Fruit fly (Drosophila melanogaster) whole organism, adult: ENCODE data around the gene Hs6st.
A peak's percentile ranks its signal among the peaks of the same experiment; 100 is the strongest.

Experiments
- CG11617 ChIP-seq: fragments of 200-800 bp; sonication (Bioruptor generic); optimal IDR thresholded peaks from 2 replicates; lab custom pipeline; 2017; ENCODE audit warnings: mild to moderate bottlenecking, missing biosample characterization, missing genetic modification reagents, missing genetic modification characterization
- CG12768 ChIP-seq: fragments of 200-800 bp; sonication (Bioruptor generic); optimal IDR thresholded peaks from 2 replicates; lab custom pipeline; 2017; ENCODE audit warnings: missing biosample characterization, missing genetic modification characterization, mild to moderate bottlenecking, moderate library complexity, missing genetic modification reagents
- CG14711 ChIP-seq: fragments of 200-800 bp; sonication (Bioruptor generic); optimal IDR thresholded peaks from 2 replicates; lab custom pipeline; 2018; ENCODE audit warnings: missing biosample characterization, mild to moderate bottlenecking, missing genetic modification characterization, moderate library complexity
- CG1620 ChIP-seq: fragments of 200-800 bp; sonication (Bioruptor generic); optimal IDR thresholded peaks from 2 replicates; lab custom pipeline; 2016; ENCODE audit warnings: missing biosample characterization, missing genetic modification characterization
- CG33017 ChIP-seq: fragments of 200-800 bp; sonication (Bioruptor generic); optimal IDR thresholded peaks from 2 replicates; lab custom pipeline; 2018; ENCODE audit warnings: missing biosample characterization, mild to moderate bottlenecking, missing genetic modification characterization, moderate library complexity
- CG5204 ChIP-seq: fragments of 200-800 bp; sonication (Bioruptor generic); optimal IDR thresholded peaks from 2 replicates; lab custom pipeline; 2016; ENCODE audit warnings: missing biosample characterization, missing genetic modification characterization
- CG7045 ChIP-seq: fragments of 200-800 bp; sonication (Bioruptor generic); optimal IDR thresholded peaks from 2 replicates; lab custom pipeline; 2017; ENCODE audit warnings: missing biosample characterization, mild to moderate bottlenecking, missing genetic modification characterization
- CG7101 ChIP-seq: fragments of 200-800 bp; sonication (Bioruptor generic); optimal IDR thresholded peaks from 2 replicates; lab custom pipeline; 2018; ENCODE audit warnings: missing biosample characterization, mild to moderate bottlenecking, missing genetic modification characterization, moderate library complexity
- Clk ChIP-seq: fragments of 200-800 bp; sonication (Bioruptor generic); optimal IDR thresholded peaks from 2 replicates; lab custom pipeline; 2017; ENCODE audit warnings: missing biosample characterization, missing genetic modification characterization
- Crg-1 ChIP-seq: fragments of 200-800 bp; sonication (Bioruptor generic); optimal IDR thresholded peaks from 2 replicates; lab custom pipeline; 2016; ENCODE audit warnings: missing biosample characterization, missing genetic modification characterization
- Hr96 ChIP-seq: fragments of 200-800 bp; sonication (Bioruptor generic); optimal IDR thresholded peaks from 2 replicates; lab custom pipeline; 2016; ENCODE audit warnings: missing biosample characterization, missing genetic modification characterization
- Mnt ChIP-seq: fragments of 200-800 bp; sonication (Bioruptor generic); optimal IDR thresholded peaks from 2 replicates; lab custom pipeline; 2016; ENCODE audit warnings: missing biosample characterization, mild to moderate bottlenecking, missing genetic modification characterization
- bab1 ChIP-seq: fragments of 200-800 bp; sonication (Bioruptor generic); optimal IDR thresholded peaks from 3 replicates; lab custom pipeline; 2019; ENCODE audit warnings: missing biosample characterization, mild to moderate bottlenecking, missing genetic modification characterization, moderate library complexity
- cic ChIP-seq: fragments of 200-800 bp; sonication (Bioruptor generic); optimal IDR thresholded peaks from 2 replicates; lab custom pipeline; 2017; ENCODE audit warnings: missing biosample characterization, mild to moderate bottlenecking, missing genetic modification characterization, moderate library complexity
- cnc ChIP-seq, 2 experiments: fragments of >200 bp; optimal IDR thresholded peaks; 2 replicates each; lab custom pipeline; 2017
- kay ChIP-seq: fragments of 200-800 bp; sonication (Bioruptor generic); peaks from one replicate; lab custom pipeline; 2016; ENCODE audit warnings: missing biosample characterization, missing genetic modification characterization, borderline replicate concordance
- ovo ChIP-seq: fragments of 200-800 bp; sonication (Bioruptor generic); optimal IDR thresholded peaks from 2 replicates; lab custom pipeline; 2016; ENCODE audit warnings: missing biosample characterization, missing genetic modification characterization
- pad ChIP-seq: fragments of 200-800 bp; sonication (Bioruptor generic); optimal IDR thresholded peaks from 3 replicates; lab custom pipeline; 2017; ENCODE audit warnings: missing biosample characterization, missing genetic modification characterization, mild to moderate bottlenecking, moderate library complexity, missing genetic modification reagents
- tj ChIP-seq: fragments of 200-800 bp; sonication (Bioruptor generic); optimal IDR thresholded peaks from 3 replicates; lab custom pipeline; 2017; ENCODE audit warnings: missing biosample characterization, mild to moderate bottlenecking, missing genetic modification characterization, moderate library complexity
- toe ChIP-seq: fragments of 200-800 bp; sonication (Bioruptor generic); optimal IDR thresholded peaks from 2 replicates; lab custom pipeline; 2016; ENCODE audit warnings: missing biosample characterization, missing genetic modification characterization

The Hs6st gene

dm6 chr3R:20001595-20001997, 6.7 kb downstream of the Hs6st start:
- TF ChIP-seq pad (GFP tag; lab: Kevin White, UChicago) (no peak), bab1 (GFP tag; lab: Kevin White, UChicago) (no peak), CG1620 (GFP tag; lab: Kevin White, UChicago) (no peak), Clk (GFP tag; lab: Kevin White, UChicago) (no peak), CG12768 (GFP tag; lab: Kevin White, UChicago) (no peak), CG14711 (tag; lab: Kevin White, UChicago) (no peak), Mnt (GFP tag; lab: Kevin White, UChicago) (no peak), CG11617 (no peak), toe (GFP tag; lab: Kevin White, UChicago) (no peak), ovo (GFP tag; lab: Kevin White, UChicago) (no peak), Hr96 (GFP tag; lab: Kevin White, UChicago) (no peak), tj (GFP tag; lab: Kevin White, UChicago) (no peak), CG33017 (tag; lab: Kevin White, UChicago) (no peak), CG7101 (tag; lab: Kevin White, UChicago) (no peak), cnc (optimal IDR thresholded peaks at IDR 0.05; lab: Kevin White, UChicago) (no peak), kay (GFP tag; lab: Kevin White, UChicago) (no peak), Crg-1 (GFP tag; lab: Kevin White, UChicago) (no peak)

DNA sequence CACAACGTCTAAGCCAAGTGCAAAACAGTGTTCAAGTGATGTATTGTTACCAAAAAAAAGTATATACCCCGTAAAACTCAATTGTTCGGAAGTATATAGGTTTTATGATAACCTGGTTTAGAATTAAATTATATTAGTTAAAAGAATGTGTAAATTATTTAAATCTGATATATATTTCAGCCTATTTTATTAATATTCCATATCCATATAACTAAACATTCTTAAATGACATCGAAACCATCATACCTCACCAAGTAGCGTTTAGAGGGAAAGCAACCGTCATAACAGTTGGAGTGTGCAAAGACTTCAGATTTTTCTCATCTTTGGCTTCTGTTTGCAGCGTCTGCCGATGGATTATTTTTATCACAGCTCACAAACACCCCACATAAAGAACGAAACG, 8.8 kb downstream of the Hs6st start:
- peak; percentile 62 for TF ChIP-seq bab1 (GFP tag; lab: Kevin White, UChicago)
- peak; percentile 69 for TF ChIP-seq CG7101 (tag; lab: Kevin White, UChicago)
- TF ChIP-seq CG12768 (GFP tag; lab: Kevin White, UChicago), result no peak
- TF ChIP-seq CG33017 (tag; lab: Kevin White, UChicago), result peak; percentile 55
- peak; percentile 72 for TF ChIP-seq CG14711 (tag; lab: Kevin White, UChicago)
- TF ChIP-seq CG11617, result no peak
- no peak for TF ChIP-seq CG7045 (GFP tag; lab: Kevin White, UChicago)

DNA sequence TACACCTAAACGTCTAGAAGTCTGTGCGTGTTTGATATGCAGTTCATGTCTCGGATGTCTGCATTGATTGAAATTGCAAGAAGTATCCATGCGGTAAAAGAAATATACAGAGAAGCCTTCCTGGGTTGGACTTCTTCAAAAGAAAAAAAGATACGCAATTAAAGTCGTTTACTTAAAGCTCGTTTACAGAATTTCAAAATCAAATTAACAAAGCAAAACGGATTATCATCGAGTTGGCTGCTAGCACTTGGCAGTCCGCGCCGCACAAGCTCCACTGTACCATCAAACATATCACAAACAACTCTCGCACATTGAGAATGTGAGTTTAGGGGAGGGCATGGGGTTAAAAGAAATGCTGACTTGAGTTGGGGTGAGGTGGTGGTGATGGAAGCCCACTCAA, 9.9 kb downstream of the Hs6st start:
- TF ChIP-seq CG1620 (GFP tag; lab: Kevin White, UChicago) (no peak), CG14711 (tag; lab: Kevin White, UChicago) (no peak), Mnt (GFP tag; lab: Kevin White, UChicago) (no peak), Hr96 (GFP tag; lab: Kevin White, UChicago) (no peak), kay (GFP tag; lab: Kevin White, UChicago) (no peak), CG11617 (no peak), ovo (GFP tag; lab: Kevin White, UChicago) (no peak), CG12768 (GFP tag; lab: Kevin White, UChicago) (no peak), CG7101 (tag; lab: Kevin White, UChicago) (no peak), CG7045 (GFP tag; lab: Kevin White, UChicago) (no peak), Clk (GFP tag; lab: Kevin White, UChicago) (no peak), tj (GFP tag; lab: Kevin White, UChicago) (no peak), bab1 (GFP tag; lab: Kevin White, UChicago) (no peak), CG33017 (tag; lab: Kevin White, UChicago) (no peak), Crg-1 (GFP tag; lab: Kevin White, UChicago) (no peak), toe (GFP tag; lab: Kevin White, UChicago) (no peak), cic (no peak), pad (GFP tag; lab: Kevin White, UChicago) (no peak), cnc (optimal IDR thresholded peaks at IDR 0.05; lab: Kevin White, UChicago) (no peak)

DNA sequence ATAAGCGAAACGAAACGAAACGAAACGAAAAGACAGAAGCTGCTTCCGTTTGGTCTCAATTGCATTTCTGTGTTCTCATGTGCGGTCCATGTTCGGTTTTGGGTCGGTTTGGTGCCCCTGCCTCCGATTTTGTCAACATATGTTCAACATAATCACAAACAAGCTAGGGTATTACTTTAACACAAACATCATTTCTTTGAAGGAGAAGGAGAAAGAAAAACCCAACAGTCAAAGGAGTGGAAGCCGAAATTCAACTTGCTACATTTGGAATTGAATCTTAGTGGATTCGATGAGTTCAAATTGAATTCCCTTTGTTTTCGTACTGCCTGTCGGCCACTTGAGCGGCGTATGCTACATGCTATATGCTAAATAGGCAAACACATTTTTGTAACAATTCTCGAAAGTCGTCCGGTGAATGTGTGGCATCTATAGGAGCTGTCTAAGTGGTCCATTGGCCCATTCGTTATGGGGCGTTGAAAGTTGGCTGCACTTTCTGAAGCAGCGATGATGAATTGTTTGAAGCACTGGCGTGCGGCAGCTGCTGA, 10.7 kb downstream of the Hs6st start:
- TF ChIP-seq CG7101 (tag; lab: Kevin White, UChicago), result no peak
- no peak for TF ChIP-seq CG33017 (tag; lab: Kevin White, UChicago)
- TF ChIP-seq tj (GFP tag; lab: Kevin White, UChicago), result no peak
- TF ChIP-seq kay (GFP tag; lab: Kevin White, UChicago), result no peak
- no peak for TF ChIP-seq cnc (optimal IDR thresholded peaks at IDR 0.05; lab: Kevin White, UChicago)
- TF ChIP-seq CG1620 (GFP tag; lab: Kevin White, UChicago), result no peak
- TF ChIP-seq CG12768 (GFP tag; lab: Kevin White, UChicago), result no peak
- TF ChIP-seq Crg-1 (GFP tag; lab: Kevin White, UChicago), result no peak

DNA sequence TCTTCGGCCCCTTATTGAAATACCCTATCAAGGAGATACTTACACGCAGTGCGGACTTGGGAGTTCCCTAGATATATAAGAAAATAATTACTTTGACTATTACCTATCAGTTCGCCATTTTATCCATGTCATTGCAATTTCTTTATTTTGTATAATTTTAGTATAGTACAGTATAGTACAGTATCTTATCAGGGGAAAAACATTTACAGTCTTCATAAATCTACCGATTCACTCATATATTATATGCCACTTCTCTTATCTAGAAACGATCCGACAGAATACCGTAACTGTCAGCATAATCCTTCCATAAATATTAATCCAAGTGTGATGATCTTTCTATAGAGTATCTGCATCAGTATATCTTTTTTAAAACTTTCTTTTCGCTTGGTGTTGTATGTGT, 11.9 kb downstream of the Hs6st start:
- TF ChIP-seq CG11617 (no peak), CG7101 (tag; lab: Kevin White, UChicago) (no peak), pad (GFP tag; lab: Kevin White, UChicago) (no peak), ovo (GFP tag; lab: Kevin White, UChicago) (no peak), Clk (GFP tag; lab: Kevin White, UChicago) (no peak), kay (GFP tag; lab: Kevin White, UChicago) (no peak), cic (no peak), bab1 (GFP tag; lab: Kevin White, UChicago) (no peak), tj (GFP tag; lab: Kevin White, UChicago) (no peak), toe (GFP tag; lab: Kevin White, UChicago) (no peak), Crg-1 (GFP tag; lab: Kevin White, UChicago) (no peak), CG14711 (tag; lab: Kevin White, UChicago) (no peak), CG7045 (GFP tag; lab: Kevin White, UChicago) (no peak), Hr96 (GFP tag; lab: Kevin White, UChicago) (no peak)

- TF ChIP-seq pad (GFP tag; lab: Kevin White, UChicago) (no peak), tj (GFP tag; lab: Kevin White, UChicago) (no peak), CG12768 (GFP tag; lab: Kevin White, UChicago) (no peak), ovo (GFP tag; lab: Kevin White, UChicago) (no peak), cnc (optimal IDR thresholded peaks at IDR 0.05; lab: Kevin White, UChicago) (no peak), CG33017 (tag; lab: Kevin White, UChicago) (no peak), toe (GFP tag; lab: Kevin White, UChicago) (no peak), Hr96 (GFP tag; lab: Kevin White, UChicago) (no peak), CG5204 (GFP tag; lab: Kevin White, UChicago) (no peak), CG7101 (tag; lab: Kevin White, UChicago) (no peak), CG14711 (tag; lab: Kevin White, UChicago) (no peak), Clk (GFP tag; lab: Kevin White, UChicago) (no peak), CG1620 (GFP tag; lab: Kevin White, UChicago) (no peak), CG11617 (no peak), Mnt (GFP tag; lab: Kevin White, UChicago) (no peak), bab1 (GFP tag; lab: Kevin White, UChicago) (no peak)
Measured at dm6 chr3R:19995408-19995807, 12.9 kb downstream of the Hs6st start.
